Worm (Caenorhabditis elegans) whole organism, young adult: Measurements from ENCODE around the gene sfa-1.

Source experiments
- B0035.1 ChIP-seq: sonication (generic microtip); optimal IDR thresholded peaks from 2 replicates; lab custom pipeline; 2016; ENCODE audit warnings: missing genetic modification characterization, mild to moderate bottlenecking, missing compliant biosample characterization, missing genotype, missing genetic modification reagents
- D2030.7 ChIP-seq: fragments of 200-800 bp; sonication (Bioruptor generic); IDR thresholded peaks from 2 replicates; pipeline ENCODE4 v1.3.6; 2022; ENCODE audit warnings: missing genetic modification reagents, missing genetic modification characterization, missing compliant biosample characterization
- F10E7.11 ChIP-seq: sonication (generic microtip); optimal IDR thresholded peaks from 2 replicates; lab custom pipeline; 2017; ENCODE audit warnings: mild to moderate bottlenecking, missing genetic modification characterization, moderate library complexity, missing compliant biosample characterization
- F49E8.2 ChIP-seq: sonication (generic microtip); optimal IDR thresholded peaks from 3 replicates; lab custom pipeline; 2017; ENCODE audit warnings: missing genetic modification characterization, mild to moderate bottlenecking, missing compliant biosample characterization, antibody characterized with exemption, moderate library complexity; ENCODE audit not compliant: insufficient read depth
- F57C9.4 ChIP-seq: sonication (generic microtip); optimal IDR thresholded peaks from 2 replicates; lab custom pipeline; 2017; ENCODE audit warnings: mild to moderate bottlenecking, missing genetic modification characterization, missing compliant biosample characterization
- Y53G8AR.9 ChIP-seq: fragments of 200-800 bp; sonication (Bioruptor generic); conservative IDR thresholded peaks from 2 replicates; pipeline ENCODE4 v1.3.6; 2022; ENCODE audit warnings: missing genetic modification reagents, missing genetic modification characterization, missing compliant biosample characterization
- Y56A3A.18 ChIP-seq: fragments of 200-800 bp; sonication (Bioruptor generic); IDR thresholded peaks from 2 replicates; pipeline ENCODE4 v1.3.6; 2022; ENCODE audit warnings: missing genetic modification reagents, missing genetic modification characterization, missing compliant biosample characterization
- attf-6 ChIP-seq: fragments of 200-800 bp; sonication (Bioruptor generic); IDR thresholded peaks from 2 replicates; pipeline ENCODE4 v1.3.6; 2022; ENCODE audit warnings: missing genetic modification reagents, missing genetic modification characterization, missing compliant biosample characterization
- bed-1 ChIP-seq: fragments of 200-800 bp; sonication (Bioruptor generic); IDR thresholded peaks from 2 replicates; pipeline ENCODE4 v1.3.6; 2022; ENCODE audit warnings: missing genetic modification reagents, missing genetic modification characterization, missing compliant biosample characterization
- cebp-1 ChIP-seq, 2 experiments: fragments of 200-800 bp in 1 of 2; sonication (Bioruptor generic) in 1 of 2; sonication (generic microtip) in 1 of 2; IDR thresholded peaks in 1 of 2; optimal IDR thresholded peaks in 1 of 2; 2 replicates each; pipeline versions ENCODE4 v1.3.6 to Lab custom; 2017 to 2022; ENCODE audit warnings: missing compliant biosample characterization in 2 of 2, missing genetic modification characterization in 2 of 2, mild to moderate bottlenecking in 1 of 2, missing genetic modification reagents in 1 of 2, moderate library complexity in 1 of 2
- ceh-100 ChIP-seq: fragments of 200-800 bp; sonication (Bioruptor generic); IDR thresholded peaks from 2 replicates; pipeline ENCODE4 v1.3.6; 2022; ENCODE audit warnings: missing genetic modification reagents, missing genetic modification characterization, missing compliant biosample characterization
- ceh-58 ChIP-seq: fragments of 200-800 bp; sonication (Bioruptor generic); IDR thresholded peaks from 2 replicates; pipeline ENCODE4 v1.3.6; 2022; ENCODE audit warnings: missing genetic modification characterization, missing compliant biosample characterization
- dpff-1 ChIP-seq: sonication (generic microtip); optimal IDR thresholded peaks from 2 replicates; lab custom pipeline; 2017; ENCODE audit warnings: mild to moderate bottlenecking, missing genetic modification characterization, missing compliant biosample characterization
- egl-44 ChIP-seq: fragments of 200-800 bp; sonication (Bioruptor generic); IDR thresholded peaks from 2 replicates; pipeline ENCODE4 v1.3.6; 2022; ENCODE audit warnings: missing genetic modification reagents, missing genetic modification characterization, missing compliant biosample characterization
- ekl-4 ChIP-seq: fragments of 200-800 bp; sonication (Bioruptor generic); IDR thresholded peaks from 2 replicates; pipeline ENCODE4 v1.3.6; 2022; ENCODE audit warnings: missing genetic modification reagents, missing genetic modification characterization, missing compliant biosample characterization
- fkh-3 ChIP-seq: sonication (generic microtip); optimal IDR thresholded peaks from 2 replicates; lab custom pipeline; 2016; ENCODE audit warnings: mild to moderate bottlenecking, missing genetic modification characterization, missing compliant biosample characterization
- hlh-26 ChIP-seq: fragments of 200-800 bp; sonication (Bioruptor generic); conservative IDR thresholded peaks from 2 replicates; pipeline ENCODE4 v1.3.6; 2022; ENCODE audit warnings: missing genetic modification reagents, missing genetic modification characterization, missing compliant biosample characterization
- hrde-1 ChIP-seq: sonication (generic microtip); optimal IDR thresholded peaks from 2 replicates; lab custom pipeline; 2016; ENCODE audit warnings: missing genetic modification characterization, mild to moderate bottlenecking, missing compliant biosample characterization, moderate library complexity, missing genotype, missing genetic modification reagents, borderline replicate concordance
- lin-40 ChIP-seq: sonication (generic microtip); optimal IDR thresholded peaks from 2 replicates; lab custom pipeline; 2016; ENCODE audit warnings: missing genetic modification characterization, mild to moderate bottlenecking, missing compliant biosample characterization, missing genotype, missing genetic modification reagents
- madf-6 ChIP-seq: fragments of 200-800 bp; sonication (Bioruptor generic); IDR thresholded peaks from 2 replicates; pipeline ENCODE4 v1.3.6; 2022; ENCODE audit warnings: missing genetic modification reagents, missing genetic modification characterization, missing compliant biosample characterization
- mcd-1 ChIP-seq: fragments of 200-800 bp; sonication (Bioruptor generic); IDR thresholded peaks from 2 replicates; pipeline ENCODE4 v1.3.6; 2022; ENCODE audit warnings: missing genetic modification reagents, missing genetic modification characterization, missing compliant biosample characterization
- mel-28 ChIP-seq: sonication (generic microtip); optimal IDR thresholded peaks from 2 replicates; lab custom pipeline; 2016; ENCODE audit warnings: borderline replicate concordance, mild to moderate bottlenecking, missing genetic modification characterization, missing compliant biosample characterization
- nfyb-1 ChIP-seq: fragments of 200-800 bp; sonication (Bioruptor generic); IDR thresholded peaks from 2 replicates; pipeline ENCODE4 v1.3.6; 2022; ENCODE audit warnings: missing genetic modification reagents, missing genetic modification characterization, missing compliant biosample characterization
- pha-4 ChIP-seq: fragments of 150-350 bp; sonication (generic microtip); optimal IDR thresholded peaks from 2 replicates; lab custom pipeline; 2014; ENCODE audit warnings: missing biosample characterization, missing genetic modification reagents, missing genetic modification characterization
- repo-1 ChIP-seq: sonication (generic microtip); optimal IDR thresholded peaks from 2 replicates; lab custom pipeline; 2017; ENCODE audit warnings: mild to moderate bottlenecking, missing genetic modification characterization, missing compliant biosample characterization
- sdz-38 ChIP-seq: sonication (generic microtip); optimal IDR thresholded peaks from 2 replicates; lab custom pipeline; 2016; ENCODE audit warnings: missing genotype, missing genetic modification characterization, missing compliant biosample characterization
- snpc-4 ChIP-seq, 5 experiments: fragments of 150-350 bp in 1 of 5; sonication (generic microtip) in 4 of 5; optimal IDR thresholded peaks; 2 replicates each; lab custom pipeline; 2014 to 2018; ENCODE audit warnings: missing genetic modification characterization in 5 of 5, missing biosample characterization in 3 of 5, antibody characterized with exemption in 2 of 5, mild to moderate bottlenecking in 2 of 5, missing compliant biosample characterization in 2 of 5, missing genotype in 2 of 5, moderate library complexity in 2 of 5, missing genetic modification reagents in 1 of 5
- tlf-1 ChIP-seq: fragments of 200-800 bp; sonication (Bioruptor generic); optimal IDR thresholded peaks from 2 replicates; lab custom pipeline; 2018; ENCODE audit warnings: mild to moderate bottlenecking, missing genetic modification characterization, missing compliant biosample characterization
- ztf-25 ChIP-seq: fragments of 200-800 bp; sonication (Bioruptor generic); IDR thresholded peaks from 2 replicates; pipeline ENCODE4 v1.3.6; 2022; ENCODE audit warnings: missing genetic modification reagents, missing genetic modification characterization, missing compliant biosample characterization

The sfa-1 gene

ce11 chrIV:17116345-17116744, 5.6 kb upstream of the sfa-1 start, which contains the start of gene cyn-13:
Gene cyn-13, minus strand, starts transcription at chrIV:17116657.
- peak; percentile 25; the same call in 1 of the 2 replicates for TF ChIP-seq madf-6 (GFP tag; lab: Robert Waterston, UW)
- TF ChIP-seq mcd-1: 0 out of 2 replicates have a peak, but pooled peaks have one; percentile 20
- TF ChIP-seq fkh-3: peak; percentile 4
- TF ChIP-seq hrde-1 (tag; lab: Kevin White, UChicago): peak; percentile 54
- no peak for TF ChIP-seq ceh-58
- no peak for TF ChIP-seq snpc-4 (GFP tag; optimal IDR thresholded peaks at IDR 0.05; lab: Kevin White, UChicago)
- TF ChIP-seq snpc-4 (tag; optimal IDR thresholded peaks at IDR 0.05; lab: Kevin White, UChicago): peak in 1 of 4 experiments; percentile 71
- TF ChIP-seq cebp-1 (GFP tag; IDR thresholded peaks at IDR 0.05; lab: Robert Waterston, UW): no peak
- TF ChIP-seq cebp-1 (tag; optimal IDR thresholded peaks at IDR 0.05; lab: Kevin White, UChicago): peak; percentile 16
- TF ChIP-seq ekl-4: peak; percentile 48; the same call in 1 of the 2 replicates
- no peak for TF ChIP-seq sdz-38 (tag; lab: Kevin White, UChicago)
- peak; percentile 60 for TF ChIP-seq attf-6
- 0 out of 2 replicates have a peak, but pooled peaks have one; percentile 16 for TF ChIP-seq Y56A3A.18 (GFP tag; lab: Robert Waterston, UW)
- TF ChIP-seq F49E8.2 (tag; lab: Kevin White, UChicago): peak; percentile 41
- no peak for TF ChIP-seq repo-1 (tag; lab: Kevin White, UChicago)

DNA sequence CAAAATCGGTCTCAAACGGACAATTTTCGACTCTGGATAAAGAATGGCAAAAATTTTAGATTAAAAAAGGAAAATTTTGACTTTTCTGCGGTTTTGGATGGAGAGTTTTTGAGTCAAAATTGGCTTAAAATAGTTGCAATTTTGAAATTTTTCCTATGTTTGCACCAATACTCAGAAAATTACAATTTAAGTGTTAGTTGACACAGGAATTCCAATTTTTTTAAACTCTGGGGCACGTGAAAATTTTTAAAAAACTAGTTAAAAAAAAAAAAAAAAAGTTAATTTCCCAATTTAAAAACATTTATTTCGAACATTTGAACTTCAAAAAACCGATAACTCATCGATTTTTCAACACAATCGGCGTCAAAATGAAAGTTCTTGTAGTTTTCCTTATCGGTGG, 1.0 kb upstream of the sfa-1 start, which contains the start of gene Y116A8C.33:
Gene Y116A8C.33, plus strand, starts transcription at position 301 of the 400 bp plus-strand sequence.
- TF ChIP-seq dpff-1 (tag; lab: Kevin White, UChicago) (no peak), cebp-1 (GFP tag; IDR thresholded peaks at IDR 0.05; lab: Robert Waterston, UW) (no peak), cebp-1 (tag; optimal IDR thresholded peaks at IDR 0.05; lab: Kevin White, UChicago) (peak; percentile 13), mel-28 (tag; lab: Kevin White, UChicago) (no peak)

- TF ChIP-seq lin-40 (tag; lab: Kevin White, UChicago) (no peak), nfyb-1 (0 out of 2 replicates have a peak, but pooled peaks have one; percentile 26)
Observed at ce11 chrIV:17109436-17109835, 1.3 kb downstream of the sfa-1 start.

DNA sequence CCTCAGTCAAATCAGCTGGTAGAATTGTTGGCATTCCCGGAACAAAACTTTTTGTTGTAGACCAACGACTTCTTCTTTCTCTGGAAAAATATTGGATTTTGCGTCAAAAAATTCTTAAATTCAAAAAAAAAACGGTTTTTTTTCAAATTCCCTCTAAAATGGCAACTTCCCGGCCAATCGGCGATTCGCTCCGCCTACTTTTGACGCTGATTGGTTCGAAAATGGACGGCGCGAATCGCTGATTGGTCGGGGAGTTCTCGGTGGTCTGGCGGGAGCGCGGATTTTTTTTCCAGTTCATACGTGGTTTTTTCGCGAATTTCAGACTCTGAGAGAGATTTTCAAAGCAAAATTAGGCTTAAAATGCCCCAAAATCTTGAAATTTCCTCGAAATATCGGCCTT, 2.0 kb downstream of the sfa-1 start:
- TF ChIP-seq nfyb-1 (peak; percentile 63; the same call in 1 of the 2 replicates), F49E8.2 (tag; lab: Kevin White, UChicago) (no peak), F57C9.4 (tag; lab: Kevin White, UChicago) (no peak)
- TF ChIP-seq, all 124 proteins: peak for 1

- TF ChIP-seq ztf-25 (GFP tag; lab: Robert Waterston, UW) (no peak), bed-1 (GFP tag; lab: Robert Waterston, UW) (no peak), snpc-4 (GFP tag; optimal IDR thresholded peaks at IDR 0.05; lab: Kevin White, UChicago) (no peak), snpc-4 (tag; optimal IDR thresholded peaks at IDR 0.05; lab: Kevin White, UChicago) (peak in 1 of 4 experiments; percentile 6), lin-40 (tag; lab: Kevin White, UChicago) (no peak), attf-6 (0 out of 2 replicates have a peak, but pooled peaks have one; percentile 12), hrde-1 (tag; lab: Kevin White, UChicago) (no peak), D2030.7 (GFP tag; lab: Robert Waterston, UW) (peak; percentile 29; the same call in 1 of the 2 replicates), tlf-1 (no peak), F10E7.11 (tag; lab: Kevin White, UChicago) (no peak), ceh-100 (GFP tag; lab: Robert Waterston, UW) (peak; percentile 74), pha-4 (tag; lab: Kevin White, UChicago) (no peak), hlh-26 (no peak), Y53G8AR.9 (0 out of 2 replicates have a peak, but pooled peaks have one; percentile 8), B0035.1 (no peak), egl-44 (GFP tag; lab: Robert Waterston, UW) (no peak)
Observed at ce11 chrIV:17108200-17108599, 2.6 kb downstream of the sfa-1 start.
